Worm (Caenorhabditis elegans) whole organism, L1 larva: ENCODE measurements around the gene srsx-13.

Experiments
- C04F5.9 ChIP-seq: sonication (generic microtip); optimal IDR thresholded peaks from 2 replicates; lab custom pipeline; 2016; ENCODE audit warnings: missing genetic modification characterization, missing compliant biosample characterization
- alr-1 ChIP-seq: fragments of 200-800 bp; sonication (Bioruptor generic); optimal IDR thresholded peaks from 2 replicates; lab custom pipeline; 2018; ENCODE audit warnings: borderline replicate concordance, mild to moderate bottlenecking, missing genetic modification characterization, missing compliant biosample characterization
- aly-2 ChIP-seq: fragments of 150-350 bp; optimal IDR thresholded peaks from 2 replicates; lab custom pipeline; 2014; ENCODE audit warnings: missing biosample characterization, missing genetic modification characterization
- blmp-1 ChIP-seq: fragments of 150-350 bp; optimal IDR thresholded peaks from 2 replicates; lab custom pipeline; 2014; ENCODE audit warnings: missing biosample characterization, missing genetic modification characterization
- ces-1 ChIP-seq: fragments of 150-350 bp; optimal IDR thresholded peaks from 2 replicates; lab custom pipeline; 2014; ENCODE audit warnings: missing biosample characterization, missing genetic modification reagents, missing genetic modification characterization
- dsc-1 ChIP-seq: sonication (generic microtip); optimal IDR thresholded peaks from 2 replicates; lab custom pipeline; 2016; ENCODE audit warnings: mild to moderate bottlenecking, missing genetic modification characterization, missing compliant biosample characterization
- efl-3 ChIP-seq: fragments of 200-800 bp; sonication (Bioruptor generic); optimal IDR thresholded peaks from 2 replicates; lab custom pipeline; 2018; ENCODE audit warnings: mild to moderate bottlenecking, missing genetic modification characterization, missing compliant biosample characterization
- egl-13 ChIP-seq: sonication (generic microtip); optimal IDR thresholded peaks from 2 replicates; lab custom pipeline; 2016; ENCODE audit warnings: missing genotype, missing genetic modification reagents, missing genetic modification characterization, missing compliant biosample characterization
- elt-3 ChIP-seq, 6 experiments: fragments of 150-350 bp in 1 of 6; sonication (generic microtip); optimal IDR thresholded peaks; 2 replicates each; lab custom pipeline; 2017 to 2018; ENCODE audit warnings: missing biosample characterization in 6 of 6, missing genetic modification characterization in 6 of 6, inconsistent platforms in 1 of 6
- ets-5 ChIP-seq: fragments of 200-800 bp; sonication (Bioruptor generic); IDR thresholded peaks from 2 replicates; pipeline ENCODE4 v1.3.6; 2022; ENCODE audit warnings: missing genetic modification characterization, missing compliant biosample characterization
- fkh-10 ChIP-seq: sonication (generic microtip); optimal IDR thresholded peaks from 2 replicates; lab custom pipeline; 2017; ENCODE audit warnings: missing biosample characterization, missing genetic modification reagents, missing genetic modification characterization
- fkh-4 ChIP-seq: sonication (generic microtip); optimal IDR thresholded peaks from 2 replicates; lab custom pipeline; 2016; ENCODE audit warnings: missing compliant biosample characterization, missing genetic modification characterization, borderline replicate concordance
- fkh-8 ChIP-seq: sonication (generic microtip); optimal IDR thresholded peaks from 2 replicates; lab custom pipeline; 2016; ENCODE audit warnings: mild to moderate bottlenecking, missing genetic modification characterization, missing compliant biosample characterization
- fos-1 ChIP-seq: fragments of 150-350 bp; optimal IDR thresholded peaks from 2 replicates; lab custom pipeline; 2014; ENCODE audit warnings: missing biosample characterization, missing genetic modification characterization
- hlh-17 ChIP-seq: fragments of 200-800 bp; sonication (Bioruptor generic); optimal IDR thresholded peaks from 2 replicates; lab custom pipeline; 2018; ENCODE audit warnings: missing genetic modification characterization, mild to moderate bottlenecking, missing compliant biosample characterization, moderate library complexity, borderline replicate concordance
- hlh-4 ChIP-seq: sonication (generic microtip); optimal IDR thresholded peaks from 2 replicates; lab custom pipeline; 2016; ENCODE audit warnings: mild to moderate bottlenecking, missing genetic modification characterization, missing compliant biosample characterization
- hpl-2 ChIP-seq: fragments of 150-350 bp; optimal IDR thresholded peaks from 2 replicates; lab custom pipeline; 2014; ENCODE audit warnings: missing biosample characterization, missing genetic modification reagents, missing genetic modification characterization
- irx-1 ChIP-seq: sonication (generic microtip); optimal IDR thresholded peaks from 2 replicates; lab custom pipeline; 2016; ENCODE audit warnings: missing genetic modification characterization, missing compliant biosample characterization
- isw-1 ChIP-seq: fragments of 200-800 bp; sonication (Bioruptor generic); IDR thresholded peaks from 2 replicates; pipeline ENCODE4 v1.3.6; 2022; ENCODE audit warnings: missing genetic modification characterization, missing compliant biosample characterization
- jun-1 ChIP-seq: fragments of 150-350 bp; optimal IDR thresholded peaks from 2 replicates; lab custom pipeline; 2014; ENCODE audit warnings: missing biosample characterization, missing genetic modification reagents, missing genetic modification characterization
- lin-13 ChIP-seq: fragments of 150-350 bp; optimal IDR thresholded peaks from 2 replicates; lab custom pipeline; 2014; ENCODE audit warnings: missing biosample characterization, missing genetic modification reagents, missing genetic modification characterization
- lin-14 ChIP-seq: fragments of 200-800 bp; sonication (Bioruptor generic); optimal IDR thresholded peaks from 2 replicates; lab custom pipeline; 2018; ENCODE audit warnings: mild to moderate bottlenecking, missing genetic modification characterization, moderate library complexity, missing compliant biosample characterization
- lin-15B ChIP-seq: fragments of 150-350 bp; sonication (generic microtip); optimal IDR thresholded peaks from 3 replicates; lab custom pipeline; 2014; ENCODE audit warnings: missing biosample characterization, missing genetic modification characterization
- lin-35 ChIP-seq, 2 experiments: fragments of 150-350 bp; optimal IDR thresholded peaks; 2 replicates each; lab custom pipeline; 2014; ENCODE audit warnings: missing biosample characterization in 2 of 2, missing genetic modification characterization in 2 of 2, missing genetic modification reagents in 2 of 2
- lin-39 ChIP-seq: fragments of 150-350 bp; optimal IDR thresholded peaks from 2 replicates; lab custom pipeline; 2014; ENCODE audit warnings: missing biosample characterization, missing genetic modification reagents, missing genetic modification characterization
- lir-3 ChIP-seq: sonication (generic microtip); optimal IDR thresholded peaks from 2 replicates; lab custom pipeline; 2016; ENCODE audit warnings: mild to moderate bottlenecking, missing genetic modification characterization, moderate library complexity, missing compliant biosample characterization; ENCODE audit not compliant: poor library complexity
- lsy-2 ChIP-seq, 2 experiments: fragments of 150-350 bp; optimal IDR thresholded peaks; 2 replicates each; lab custom pipeline; 2014; ENCODE audit warnings: missing biosample characterization in 2 of 2, missing genetic modification characterization in 2 of 2
- mab-9 ChIP-seq: fragments of 200-800 bp; sonication (Bioruptor generic); IDR thresholded peaks from 2 replicates; pipeline ENCODE4 v1.3.6; 2022; ENCODE audit warnings: missing genetic modification reagents, missing genetic modification characterization, missing compliant biosample characterization
- nhr-11 ChIP-seq: fragments of 150-350 bp; optimal IDR thresholded peaks from 2 replicates; lab custom pipeline; 2014; ENCODE audit warnings: missing biosample characterization, missing genetic modification characterization
- nhr-12 ChIP-seq: sonication (generic microtip); optimal IDR thresholded peaks from 2 replicates; lab custom pipeline; 2017; ENCODE audit warnings: missing biosample characterization, missing genetic modification characterization
- nhr-237 ChIP-seq: fragments of 150-350 bp; optimal IDR thresholded peaks from 2 replicates; lab custom pipeline; 2014; ENCODE audit warnings: missing biosample characterization, missing genetic modification characterization
- nhr-47 ChIP-seq: sonication (generic microtip); optimal IDR thresholded peaks from 2 replicates; lab custom pipeline; 2016; ENCODE audit warnings: mild to moderate bottlenecking, missing genetic modification characterization, moderate library complexity, missing compliant biosample characterization
- nhr-71 ChIP-seq: sonication (generic microtip); optimal IDR thresholded peaks from 2 replicates; lab custom pipeline; 2016; ENCODE audit warnings: mild to moderate bottlenecking, missing genetic modification characterization, moderate library complexity, missing compliant biosample characterization
- nhr-76 ChIP-seq: sonication (generic microtip); optimal IDR thresholded peaks from 2 replicates; lab custom pipeline; 2017; ENCODE audit warnings: missing biosample characterization, missing genetic modification characterization
- nhr-77 ChIP-seq: fragments of 150-350 bp; optimal IDR thresholded peaks from 2 replicates; lab custom pipeline; 2014; ENCODE audit warnings: missing biosample characterization, missing genetic modification characterization
- nhr-85 ChIP-seq: sonication (generic microtip); peaks from one replicate; lab custom pipeline; 2016; ENCODE audit warnings: missing genetic modification characterization, inconsistent platforms, missing compliant biosample characterization
- nhr-90 ChIP-seq: sonication (generic microtip); optimal IDR thresholded peaks from 2 replicates; lab custom pipeline; 2016; ENCODE audit warnings: mild to moderate bottlenecking, missing genetic modification characterization, missing compliant biosample characterization; ENCODE audit not compliant: poor library complexity
- pax-3 ChIP-seq: fragments of 200-800 bp; sonication (Bioruptor generic); optimal IDR thresholded peaks from 2 replicates; lab custom pipeline; 2018; ENCODE audit warnings: mild to moderate bottlenecking, missing genetic modification characterization, moderate library complexity, missing compliant biosample characterization
- skn-1 ChIP-seq: fragments of 150-350 bp; optimal IDR thresholded peaks from 2 replicates; lab custom pipeline; 2014; ENCODE audit warnings: missing biosample characterization, missing genetic modification characterization
- sptf-1 ChIP-seq: fragments of 150-350 bp; optimal IDR thresholded peaks from 2 replicates; lab custom pipeline; 2014; ENCODE audit warnings: missing biosample characterization, missing genetic modification characterization
- tbx-2 ChIP-seq: sonication (generic microtip); optimal IDR thresholded peaks from 2 replicates; lab custom pipeline; 2016; ENCODE audit warnings: missing genetic modification characterization, missing compliant biosample characterization
- tlp-1 ChIP-seq: fragments of 150-350 bp; optimal IDR thresholded peaks from 2 replicates; lab custom pipeline; 2014; ENCODE audit warnings: missing biosample characterization, missing genetic modification characterization
- unc-130 ChIP-seq: fragments of 150-350 bp; optimal IDR thresholded peaks from 2 replicates; lab custom pipeline; 2017; ENCODE audit warnings: missing biosample characterization, missing genetic modification characterization, inconsistent platforms
- unc-62 ChIP-seq: fragments of 150-350 bp; optimal IDR thresholded peaks from 2 replicates; lab custom pipeline; 2014; ENCODE audit warnings: missing biosample characterization, missing genetic modification reagents, missing genetic modification characterization
- unc-98 ChIP-seq: fragments of 200-800 bp; sonication (Bioruptor generic); IDR thresholded peaks from 2 replicates; pipeline ENCODE4 v1.3.6; 2022; ENCODE audit warnings: missing genetic modification characterization, missing compliant biosample characterization
- xbp-1 ChIP-seq: sonication (generic microtip); optimal IDR thresholded peaks from 2 replicates; lab custom pipeline; 2016; ENCODE audit warnings: missing genetic modification characterization, missing compliant biosample characterization
- zag-1 ChIP-seq: fragments of 150-350 bp; optimal IDR thresholded peaks from 2 replicates; lab custom pipeline; 2014; ENCODE audit warnings: missing biosample characterization, missing genetic modification characterization
- ztf-11 ChIP-seq, 2 experiments: sonication (generic microtip); optimal IDR thresholded peaks; 2 replicates each; lab custom pipeline; 2016 to 2017; ENCODE audit warnings: missing genetic modification characterization in 2 of 2, missing biosample characterization in 1 of 2, missing compliant biosample characterization in 1 of 2

Gene srsx-13

ce11 chrV:4964020-4964635 is 18.9 kb downstream of the srsx-13 start (continued):
- no peak for TF ChIP-seq nhr-76
- TF ChIP-seq nhr-12 (tag; lab: Kevin White, UChicago) = no peak

- TF ChIP-seq fkh-10 (GFP tag; lab: Kevin White, UChicago) (no peak), tlp-1 (tag; lab: Kevin White, UChicago) (no peak), lsy-2 (tag; optimal IDR thresholded peaks at IDR 0.05; lab: Kevin White, UChicago) (no peak), elt-3 (tag; optimal IDR thresholded peaks at IDR 0.05; lab: Kevin White, UChicago) (no peak), nhr-47 (tag; lab: Kevin White, UChicago) (no peak), hlh-17 (no peak), ces-1 (GFP tag; lab: Kevin White, UChicago) (no peak), nhr-237 (tag; lab: Kevin White, UChicago) (no peak), dsc-1 (tag; lab: Kevin White, UChicago) (no peak), aly-2 (no peak), nhr-71 (tag; lab: Kevin White, UChicago) (no peak), xbp-1 (no peak), jun-1 (no peak), ets-5 (GFP tag; lab: Robert Waterston, UW) (no peak), mab-9 (GFP tag; lab: Robert Waterston, UW) (no peak), unc-98 (GFP tag; lab: Robert Waterston, UW) (no peak), hlh-4 (tag; lab: Kevin White, UChicago) (no peak), lin-39 (no peak)
Observed at ce11 chrV:4963606-4964005, 19.4 kb downstream of the srsx-13 start.

ce11 chrV:4962968-4963367 is 20.0 kb downstream of the srsx-13 start, which contains the start of gene tam-1:
tam-1 (minus strand) TSS chrV:4963102.
- TF ChIP-seq unc-62 (GFP tag; lab: Kevin White, UChicago) (no peak), fos-1 (tag; lab: Kevin White, UChicago) (no peak), nhr-85 (tag; lab: Kevin White, UChicago) (peak; percentile 8), lin-13 (GFP tag; lab: Kevin White, UChicago) (no peak), C04F5.9 (tag; lab: Kevin White, UChicago) (no peak), isw-1 (GFP tag; lab: Robert Waterston, UW) (no peak), lin-15B (tag; lab: Kevin White, UChicago) (no peak), efl-3 (GFP tag; lab: Kevin White, UChicago) (no peak), skn-1 (tag; lab: Kevin White, UChicago) (peak; percentile 10), lin-14 (GFP tag; lab: Kevin White, UChicago) (peak; percentile 61), hpl-2 (GFP tag; lab: Kevin White, UChicago) (no peak), unc-130 (tag; lab: Kevin White, UChicago) (no peak), ztf-11 (tag; optimal IDR thresholded peaks at IDR 0.05; lab: Kevin White, UChicago) (no peak), fkh-4 (tag; lab: Kevin White, UChicago) (no peak), lir-3 (tag; lab: Kevin White, UChicago) (no peak)

ce11 chrV:4960686-4961085 is 22.3 kb downstream of the srsx-13 start:
- TF ChIP-seq irx-1 (no peak), zag-1 (tag; lab: Kevin White, UChicago) (no peak), C04F5.9 (tag; lab: Kevin White, UChicago) (no peak), sptf-1 (no peak), lin-14 (GFP tag; lab: Kevin White, UChicago) (no peak), lin-35 (GFP tag; optimal IDR thresholded peaks at IDR 0.05; lab: Kevin White, UChicago) (no peak), pax-3 (tag; lab: Kevin White, UChicago) (no peak), nhr-11 (tag; lab: Kevin White, UChicago) (no peak), alr-1 (tag; lab: Kevin White, UChicago) (no peak), aly-2 (no peak), lin-15B (tag; lab: Kevin White, UChicago) (no peak), fkh-8 (tag; lab: Kevin White, UChicago) (no peak), egl-13 (tag; lab: Kevin White, UChicago) (no peak), tbx-2 (tag; lab: Kevin White, UChicago) (no peak), nhr-90 (tag; lab: Kevin White, UChicago) (no peak), efl-3 (GFP tag; lab: Kevin White, UChicago) (no peak), blmp-1 (no peak), ets-5 (GFP tag; lab: Robert Waterston, UW) (no peak), nhr-77 (tag; lab: Kevin White, UChicago) (no peak)
